Fruit fly (Drosophila melanogaster) whole organism, embryonic: ENCODE data around the gene CG14332.

Experiments used
- CG10267 ChIP-seq: fragments of 200-800 bp; sonication (Bioruptor generic); optimal IDR thresholded peaks from 2 replicates; lab custom pipeline; 2018; ENCODE audit warnings: missing biosample characterization, mild to moderate bottlenecking, missing genetic modification characterization, moderate library complexity
- CG10959 ChIP-seq: fragments of 200-800 bp; sonication (Bioruptor generic); IDR thresholded peaks from 2 replicates; pipeline ENCODE4 v1.3.6; 2022; ENCODE audit warnings: missing biosample characterization, missing genetic modification characterization
- CG11247 ChIP-seq: fragments of 200-800 bp; sonication (Bioruptor generic); IDR thresholded peaks from 2 replicates; pipeline ENCODE4 v1.3.6; 2022; ENCODE audit warnings: missing biosample characterization, missing genetic modification characterization
- CG11398 ChIP-seq: fragments of 200-800 bp; sonication (Bioruptor generic); optimal IDR thresholded peaks from 2 replicates; lab custom pipeline; 2016; ENCODE audit warnings: missing biosample characterization, missing genetic modification characterization
- CG11696 ChIP-seq: fragments of 200-800 bp; sonication (Bioruptor generic); IDR thresholded peaks from 2 replicates; pipeline ENCODE4 v1.3.6; 2022; ENCODE audit warnings: missing biosample characterization, missing genetic modification characterization
- CG1233 ChIP-seq: fragments of 200-800 bp; sonication (Bioruptor generic); optimal IDR thresholded peaks from 4 replicates; lab custom pipeline; 2018; ENCODE audit warnings: missing biosample characterization, mild to moderate bottlenecking, missing genetic modification characterization
- CG12942 ChIP-seq: fragments of 200-800 bp; sonication (Bioruptor generic); optimal IDR thresholded peaks from 3 replicates; lab custom pipeline; 2016; ENCODE audit warnings: missing biosample characterization, missing genetic modification characterization
- CG17385 ChIP-seq: fragments of 200-800 bp; sonication (Bioruptor generic); optimal IDR thresholded peaks from 3 replicates; lab custom pipeline; 2018; ENCODE audit warnings: missing biosample characterization, mild to moderate bottlenecking, missing genetic modification characterization
- CG30020 ChIP-seq: fragments of 200-800 bp; optimal IDR thresholded peaks from 2 replicates; lab custom pipeline; 2019; ENCODE audit warnings: missing biosample characterization, mild to moderate bottlenecking, missing genetic modification characterization, moderate library complexity
- CG30431 ChIP-seq: fragments of 200-800 bp; sonication (Bioruptor generic); optimal IDR thresholded peaks from 2 replicates; lab custom pipeline; 2017; ENCODE audit warnings: missing biosample characterization, missing genetic modification characterization
- CG3407 ChIP-seq: fragments of 200-800 bp; sonication (Bioruptor generic); optimal IDR thresholded peaks from 2 replicates; lab custom pipeline; 2018; ENCODE audit warnings: missing biosample characterization, mild to moderate bottlenecking, missing genetic modification characterization
- CG4820 ChIP-seq: fragments of 200-800 bp; sonication (Bioruptor generic); optimal IDR thresholded peaks from 3 replicates; lab custom pipeline; 2016; ENCODE audit warnings: missing biosample characterization, missing genetic modification characterization
- CG5953 ChIP-seq: fragments of 200-800 bp; sonication (Bioruptor generic); IDR thresholded peaks from 2 replicates; pipeline ENCODE4 v1.3.6; 2022; ENCODE audit warnings: missing biosample characterization, missing genetic modification characterization
- CG6765 ChIP-seq: fragments of 200-800 bp; sonication (Bioruptor generic); optimal IDR thresholded peaks from 3 replicates; lab custom pipeline; 2017; ENCODE audit warnings: missing biosample characterization, mild to moderate bottlenecking, missing genetic modification characterization
- CG9609 ChIP-seq: fragments of 200-800 bp; sonication (Bioruptor generic); optimal IDR thresholded peaks from 3 replicates; lab custom pipeline; 2016; ENCODE audit warnings: missing biosample characterization, missing genetic modification characterization
- D19B ChIP-seq: fragments of 200-800 bp; sonication (Bioruptor generic); optimal IDR thresholded peaks from 2 replicates; lab custom pipeline; 2017; ENCODE audit warnings: missing biosample characterization, mild to moderate bottlenecking, missing genetic modification characterization
- Deaf1 ChIP-seq: fragments of 200-800 bp; optimal IDR thresholded peaks from 3 replicates; lab custom pipeline; 2019; ENCODE audit warnings: missing biosample characterization, mild to moderate bottlenecking, missing genetic modification characterization, moderate library complexity
- Dref ChIP-seq: fragments of 200-800 bp; sonication (Bioruptor generic); IDR thresholded peaks from 2 replicates; pipeline ENCODE4 v1.3.6; 2022; ENCODE audit warnings: missing biosample characterization, missing genetic modification characterization
- Fer2 ChIP-seq: fragments of 200-800 bp; sonication (Bioruptor generic); optimal IDR thresholded peaks from 2 replicates; lab custom pipeline; 2018; ENCODE audit warnings: missing biosample characterization, mild to moderate bottlenecking, missing genetic modification characterization, moderate library complexity
- HLHmδ ChIP-seq: fragments of 200-800 bp; sonication (Bioruptor generic); optimal IDR thresholded peaks from 2 replicates; lab custom pipeline; 2018; ENCODE audit warnings: missing biosample characterization, mild to moderate bottlenecking, missing genetic modification characterization, moderate library complexity
- Hr3 ChIP-seq: fragments of 200-800 bp; sonication (Bioruptor generic); optimal IDR thresholded peaks from 3 replicates; lab custom pipeline; 2016; ENCODE audit warnings: missing biosample characterization, missing genetic modification characterization
- Hsf ChIP-seq: fragments of 200-800 bp; sonication (Bioruptor generic); optimal IDR thresholded peaks from 3 replicates; lab custom pipeline; 2016; ENCODE audit warnings: missing biosample characterization, missing genetic modification characterization
- Med ChIP-seq: fragments of 200-800 bp; sonication (Bioruptor generic); peaks from one replicate; lab custom pipeline; 2016; ENCODE audit warnings: missing biosample characterization, missing genetic modification characterization, mild to moderate bottlenecking, inconsistent platforms, moderate library complexity
- Nf-YB ChIP-seq: fragments of 200-800 bp; sonication (Bioruptor generic); optimal IDR thresholded peaks from 3 replicates; lab custom pipeline; 2019; ENCODE audit warnings: missing biosample characterization, mild to moderate bottlenecking, missing genetic modification characterization, moderate library complexity
- Opbp ChIP-seq: fragments of 200-800 bp; sonication (Bioruptor generic); IDR thresholded peaks from 3 replicates; pipeline ENCODE4 v1.3.6; 2022; ENCODE audit warnings: missing biosample characterization, missing genetic modification characterization; ENCODE audit not compliant: partially characterized antibody
- Pdp1 ChIP-seq, 2 experiments: fragments of 200-800 bp; sonication (Bioruptor generic); optimal IDR thresholded peaks; 3 replicates each; lab custom pipeline; 2016; ENCODE audit warnings: missing biosample characterization in 2 of 2, missing genetic modification characterization in 2 of 2, mild to moderate bottlenecking in 1 of 2, moderate library complexity in 1 of 2
- Rx ChIP-seq: fragments of 200-800 bp; sonication (Bioruptor generic); IDR thresholded peaks from 2 replicates; pipeline ENCODE4 v1.3.6; 2022; ENCODE audit warnings: missing biosample characterization, missing genetic modification characterization
- Sin3A ChIP-seq: fragments of >200 bp; optimal IDR thresholded peaks from 2 replicates; lab custom pipeline; 2018
- Ssrp ChIP-seq: fragments of 200-800 bp; sonication (Bioruptor generic); optimal IDR thresholded peaks from 2 replicates; lab custom pipeline; 2018; ENCODE audit warnings: missing biosample characterization, mild to moderate bottlenecking, missing genetic modification characterization, moderate library complexity
- Trl ChIP-seq, 3 experiments: fragments of >200 bp in 2 of 3; fragments of 200-800 bp in 1 of 3; sonication (Bioruptor generic) in 1 of 3; optimal IDR thresholded peaks; 2 replicates in 1 of 3; 3 replicates in 2 of 3; lab custom pipeline; 2016 to 2017; ENCODE audit warnings: missing biosample characterization in 1 of 3, missing genetic modification characterization in 1 of 3
- Xbp1 ChIP-seq: fragments of 200-800 bp; sonication (Bioruptor generic); optimal IDR thresholded peaks from 3 replicates; lab custom pipeline; 2016; ENCODE audit warnings: missing biosample characterization, mild to moderate bottlenecking, missing genetic modification characterization
- abd-A ChIP-seq: fragments of 200-800 bp; sonication (Bioruptor generic); optimal IDR thresholded peaks from 3 replicates; lab custom pipeline; 2019; ENCODE audit warnings: missing biosample characterization, mild to moderate bottlenecking, missing genetic modification characterization, moderate library complexity
- aop ChIP-seq: fragments of 200-800 bp; sonication (Bioruptor generic); IDR thresholded peaks from 2 replicates; pipeline ENCODE4 v1.3.6; 2022; ENCODE audit warnings: missing biosample characterization, missing genetic modification characterization
- cato ChIP-seq: fragments of 200-800 bp; sonication (Bioruptor generic); optimal IDR thresholded peaks from 2 replicates; lab custom pipeline; 2016; ENCODE audit warnings: missing biosample characterization, missing genetic modification characterization, borderline replicate concordance
- chm ChIP-seq: fragments of 200-800 bp; sonication (Bioruptor generic); IDR thresholded peaks from 2 replicates; pipeline ENCODE4 v1.3.6; 2022; ENCODE audit warnings: missing biosample characterization, missing genetic modification characterization
- gcm ChIP-seq: fragments of 200-800 bp; sonication (Bioruptor generic); optimal IDR thresholded peaks from 2 replicates; lab custom pipeline; 2019; ENCODE audit warnings: missing biosample characterization, mild to moderate bottlenecking, missing genetic modification characterization, moderate library complexity
- gcm2 ChIP-seq: fragments of 200-800 bp; sonication (Bioruptor generic); optimal IDR thresholded peaks from 2 replicates; lab custom pipeline; 2016; ENCODE audit warnings: missing biosample characterization, missing genetic modification characterization
- gsb-n ChIP-seq: fragments of 200-800 bp; sonication (Bioruptor generic); optimal IDR thresholded peaks from 3 replicates; lab custom pipeline; 2018; ENCODE audit warnings: missing biosample characterization, mild to moderate bottlenecking, missing genetic modification characterization
- hb ChIP-seq: fragments of 200-800 bp; sonication (Bioruptor generic); IDR thresholded peaks from 3 replicates; pipeline ENCODE4 v1.3.6; 2022; ENCODE audit warnings: missing biosample characterization, missing genetic modification characterization; ENCODE audit not compliant: partially characterized antibody
- ind ChIP-seq: fragments of 200-800 bp; sonication (Bioruptor generic); optimal IDR thresholded peaks from 3 replicates; lab custom pipeline; 2016; ENCODE audit warnings: missing biosample characterization, missing genetic modification characterization
- kni ChIP-seq: fragments of 200-800 bp; sonication (Bioruptor generic); optimal IDR thresholded peaks from 3 replicates; lab custom pipeline; 2017; ENCODE audit warnings: mild to moderate bottlenecking, missing biosample characterization, missing genetic modification reagents, missing genetic modification characterization
- knrl ChIP-seq: fragments of 200-800 bp; sonication (Bioruptor generic); IDR thresholded peaks from 3 replicates; pipeline ENCODE4 v1.3.6; 2022; ENCODE audit warnings: missing biosample characterization, missing genetic modification characterization; ENCODE audit not compliant: partially characterized antibody
- lola ChIP-seq, 3 experiments: fragments of >200 bp in 2 of 3; fragments of 200-800 bp in 1 of 3; sonication (Bioruptor generic) in 1 of 3; optimal IDR thresholded peaks; 2 replicates each; lab custom pipeline; 2017 to 2019; ENCODE audit warnings: missing biosample characterization in 3 of 3, missing genetic modification characterization in 3 of 3, mild to moderate bottlenecking in 1 of 3, moderate library complexity in 1 of 3
- nerfin-1 ChIP-seq: fragments of 200-800 bp; sonication (Bioruptor generic); optimal IDR thresholded peaks from 3 replicates; lab custom pipeline; 2019; ENCODE audit warnings: missing biosample characterization, mild to moderate bottlenecking, missing genetic modification characterization, moderate library complexity
- nerfin-2 ChIP-seq: fragments of 200-800 bp; sonication (Bioruptor generic); IDR thresholded peaks from 2 replicates; pipeline ENCODE4 v1.3.6; 2022; ENCODE audit warnings: missing biosample characterization, missing genetic modification characterization; ENCODE audit not compliant: partially characterized antibody
- phol ChIP-seq: fragments of 200-800 bp; sonication (Bioruptor generic); optimal IDR thresholded peaks from 3 replicates; lab custom pipeline; 2018; ENCODE audit warnings: missing biosample characterization, mild to moderate bottlenecking, missing genetic modification characterization, moderate library complexity
- seq ChIP-seq: fragments of 200-800 bp; sonication (Bioruptor generic); IDR thresholded peaks from 2 replicates; pipeline ENCODE4 v1.3.6; 2022; ENCODE audit warnings: missing biosample characterization, missing genetic modification characterization
- sisA ChIP-seq: fragments of 200-800 bp; sonication (Bioruptor generic); IDR thresholded peaks from 2 replicates; pipeline ENCODE4 v1.3.6; 2022; ENCODE audit warnings: missing biosample characterization, missing genetic modification characterization
- trem ChIP-seq: fragments of 200-800 bp; optimal IDR thresholded peaks from 3 replicates; lab custom pipeline; 2019; ENCODE audit warnings: missing biosample characterization, mild to moderate bottlenecking, missing genetic modification characterization, moderate library complexity
- zfh2 ChIP-seq: fragments of 200-800 bp; sonication (Bioruptor generic); optimal IDR thresholded peaks from 2 replicates; lab custom pipeline; 2016; ENCODE audit warnings: missing biosample characterization, missing genetic modification characterization

CG14332 gene

dm6 chr3R:17402434-17402833 lies 19.6 kb downstream of the CG14332 start, which contains the start of gene Sur-8 (continued):
- TF ChIP-seq hb (GFP tag; lab: Robert Waterston, UW): no peak
- no peak for TF ChIP-seq gsb-n (tag; lab: Kevin White, UChicago)
- TF ChIP-seq CG12942 (GFP tag; lab: Kevin White, UChicago): peak; percentile 40
- no peak for TF ChIP-seq Trl (optimal IDR thresholded peaks at IDR 0.05; lab: Kevin White, UChicago)
- peak; percentile 72 for TF ChIP-seq Trl (GFP tag; optimal IDR thresholded peaks at IDR 0.05; lab: Kevin White, UChicago)
- peak; percentile 61 for TF ChIP-seq CG1233
- no peak for TF ChIP-seq kni (GFP tag; lab: Kevin White, UChicago)
- no peak for TF ChIP-seq lola (GFP tag; optimal IDR thresholded peaks at IDR 0.05; lab: Kevin White, UChicago)
- 0 out of 2 replicates have a peak, but pooled peaks have one; percentile 14 for TF ChIP-seq aop (GFP tag; lab: Robert Waterston, UW)
- TF ChIP-seq seq (GFP tag; lab: Robert Waterston, UW): no peak
- peak; percentile 51 for TF ChIP-seq CG9609 (GFP tag; lab: Kevin White, UChicago)
- peak; percentile 26 for TF ChIP-seq CG3407 (GFP tag; lab: Kevin White, UChicago)
- peak; percentile 99 for TF ChIP-seq Med
- peak; percentile 63 for TF ChIP-seq Hr3 (GFP tag; lab: Kevin White, UChicago)
- peak; percentile 85 for TF ChIP-seq Xbp1 (GFP tag; lab: Kevin White, UChicago)
- TF ChIP-seq zfh2 (GFP tag; lab: Kevin White, UChicago): peak; percentile 13
- TF ChIP-seq D19B (GFP tag; lab: Kevin White, UChicago): no peak
- peak; percentile 89 for TF ChIP-seq CG11247 (GFP tag; lab: Robert Waterston, UW)
- peak; percentile 40 for TF ChIP-seq CG30431 (GFP tag; lab: Kevin White, UChicago)
- no peak for TF ChIP-seq nerfin-2 (GFP tag; lab: Robert Waterston, UW)
- TF ChIP-seq knrl (GFP tag; lab: Robert Waterston, UW): peak; percentile 42; the same call in 2 of the 3 replicates
- no peak for TF ChIP-seq cato
- TF ChIP-seq CG11696: peak; percentile 44; the same call in 1 of the 2 replicates
- TF ChIP-seq sisA (GFP tag; lab: Robert Waterston, UW): peak; percentile 76
- TF ChIP-seq CG11398 (GFP tag; lab: Kevin White, UChicago): peak; percentile 34
- TF ChIP-seq Deaf1 (tag; lab: Kevin White, UChicago): no peak
- no peak for TF ChIP-seq phol (tag; lab: Kevin White, UChicago)
- TF ChIP-seq nerfin-1 (tag; lab: Kevin White, UChicago): no peak
- no peak for TF ChIP-seq gcm (GFP tag; lab: Kevin White, UChicago)
- no peak for TF ChIP-seq Sin3A (lab: Kevin White, UChicago)
- peak; percentile 50; the same call in 2 of the 3 replicates for TF ChIP-seq Opbp (GFP tag; lab: Robert Waterston, UW)
- no peak for TF ChIP-seq trem (tag; lab: Kevin White, UChicago)
- peak; percentile 67 for TF ChIP-seq HLHmδ (GFP tag; lab: Kevin White, UChicago)
- TF ChIP-seq Rx (GFP tag; lab: Robert Waterston, UW): peak; percentile 70
- TF ChIP-seq Hsf (GFP tag; lab: Kevin White, UChicago): peak; percentile 77
- TF ChIP-seq CG10959 (GFP tag; lab: Robert Waterston, UW): peak; percentile 29; the same call in 1 of the 2 replicates
- TF ChIP-seq gcm2 (GFP tag; lab: Kevin White, UChicago): no peak
- no peak for TF ChIP-seq abd-A (tag; lab: Kevin White, UChicago)
- TF ChIP-seq chm (GFP tag; lab: Robert Waterston, UW): no peak
- TF ChIP-seq CG30020 (tag; lab: Kevin White, UChicago): no peak
- peak; percentile 31 for TF ChIP-seq Dref (GFP tag; lab: Robert Waterston, UW)
- TF ChIP-seq Ssrp: no peak
- peak; percentile 63 for TF ChIP-seq CG6765 (GFP tag; lab: Kevin White, UChicago)
- TF ChIP-seq CG10267: peak; percentile 24
- peak; percentile 35 for TF ChIP-seq CG17385
- TF ChIP-seq Nf-YB (GFP tag; lab: Kevin White, UChicago): no peak
- peak; percentile 81 for TF ChIP-seq CG5953
- TF ChIP-seq CG4820 (GFP tag; lab: Kevin White, UChicago): peak; percentile 52
- peak; percentile 54 to 69 for TF ChIP-seq Pdp1 (GFP tag; optimal IDR thresholded peaks at IDR 0.05; lab: Kevin White, UChicago)
- no peak for TF ChIP-seq Fer2 (tag; lab: Kevin White, UChicago)
- peak; percentile 64 for TF ChIP-seq ind (GFP tag; lab: Kevin White, UChicago)
